Worm (Caenorhabditis elegans) whole organism, L1 larva: ENCODE results near the gene F46C5.9.
A peak's percentile ranks its signal among the peaks of the same experiment; 100 is the strongest.

ENCODE experiments used
- C16A3.4 ChIP-seq: fragments of 150-350 bp; optimal IDR thresholded peaks from 2 replicates; lab custom pipeline; 2014; ENCODE audit warnings: missing biosample characterization, missing genetic modification characterization
- F16B12.6 ChIP-seq: fragments of 150-350 bp; optimal IDR thresholded peaks from 2 replicates; lab custom pipeline; 2014; ENCODE audit warnings: missing biosample characterization, missing genetic modification characterization
- Y116A8C.19 ChIP-seq: sonication (generic microtip); optimal IDR thresholded peaks from 2 replicates; lab custom pipeline; 2016; ENCODE audit warnings: missing compliant biosample characterization, missing genetic modification characterization, borderline replicate concordance
- aha-1 ChIP-seq: fragments of 150-350 bp; optimal IDR thresholded peaks from 2 replicates; lab custom pipeline; 2014; ENCODE audit warnings: missing biosample characterization, missing genetic modification characterization
- alr-1 ChIP-seq: fragments of 200-800 bp; sonication (Bioruptor generic); optimal IDR thresholded peaks from 2 replicates; lab custom pipeline; 2018; ENCODE audit warnings: borderline replicate concordance, mild to moderate bottlenecking, missing genetic modification characterization, missing compliant biosample characterization
- aly-2 ChIP-seq: fragments of 150-350 bp; optimal IDR thresholded peaks from 2 replicates; lab custom pipeline; 2014; ENCODE audit warnings: missing biosample characterization, missing genetic modification characterization
- ama-1 ChIP-seq: fragments of 150-350 bp; optimal IDR thresholded peaks from 2 replicates; lab custom pipeline; 2014
- ceh-82 ChIP-seq, 3 experiments: fragments of 150-350 bp in 1 of 3; sonication (generic microtip) in 2 of 3; optimal IDR thresholded peaks; 2 replicates each; lab custom pipeline; 2014 to 2017; ENCODE audit warnings: missing biosample characterization in 3 of 3, missing genetic modification characterization in 3 of 3
- ceh-88 ChIP-seq: fragments of 200-800 bp; sonication (Bioruptor generic); IDR thresholded peaks from 2 replicates; pipeline ENCODE4 v1.3.6; 2022; ENCODE audit warnings: missing genetic modification characterization, missing compliant biosample characterization
- ceh-90 ChIP-seq: sonication (generic microtip); optimal IDR thresholded peaks from 2 replicates; lab custom pipeline; 2016; ENCODE audit warnings: missing genetic modification characterization, missing compliant biosample characterization
- dpl-1 ChIP-seq, 3 experiments: fragments of 150-350 bp in 2 of 3; sonication (generic microtip) in 1 of 3; optimal IDR thresholded peaks; 2 replicates each; lab custom pipeline; 2014 to 2017; ENCODE audit warnings: missing biosample characterization in 3 of 3, missing genetic modification characterization in 3 of 3, missing genetic modification reagents in 3 of 3
- dsc-1 ChIP-seq: sonication (generic microtip); optimal IDR thresholded peaks from 2 replicates; lab custom pipeline; 2016; ENCODE audit warnings: mild to moderate bottlenecking, missing genetic modification characterization, missing compliant biosample characterization
- elt-2 ChIP-seq: sonication (generic microtip); optimal IDR thresholded peaks from 2 replicates; lab custom pipeline; 2016; ENCODE audit warnings: missing genetic modification characterization, mild to moderate bottlenecking, inconsistent platforms, missing compliant biosample characterization, missing genetic modification reagents
- elt-3 ChIP-seq, 6 experiments: fragments of 150-350 bp in 1 of 6; sonication (generic microtip); optimal IDR thresholded peaks; 2 replicates each; lab custom pipeline; 2017 to 2018; ENCODE audit warnings: missing biosample characterization in 6 of 6, missing genetic modification characterization in 6 of 6, inconsistent platforms in 1 of 6
- fkh-10 ChIP-seq: sonication (generic microtip); optimal IDR thresholded peaks from 2 replicates; lab custom pipeline; 2017; ENCODE audit warnings: missing biosample characterization, missing genetic modification reagents, missing genetic modification characterization
- fkh-4 ChIP-seq: sonication (generic microtip); optimal IDR thresholded peaks from 2 replicates; lab custom pipeline; 2016; ENCODE audit warnings: missing compliant biosample characterization, missing genetic modification characterization, borderline replicate concordance
- fkh-8 ChIP-seq: sonication (generic microtip); optimal IDR thresholded peaks from 2 replicates; lab custom pipeline; 2016; ENCODE audit warnings: mild to moderate bottlenecking, missing genetic modification characterization, missing compliant biosample characterization
- hlh-17 ChIP-seq: fragments of 200-800 bp; sonication (Bioruptor generic); optimal IDR thresholded peaks from 2 replicates; lab custom pipeline; 2018; ENCODE audit warnings: missing genetic modification characterization, mild to moderate bottlenecking, missing compliant biosample characterization, moderate library complexity, borderline replicate concordance
- isw-1 ChIP-seq: fragments of 200-800 bp; sonication (Bioruptor generic); IDR thresholded peaks from 2 replicates; pipeline ENCODE4 v1.3.6; 2022; ENCODE audit warnings: missing genetic modification characterization, missing compliant biosample characterization
- jun-1 ChIP-seq: fragments of 150-350 bp; optimal IDR thresholded peaks from 2 replicates; lab custom pipeline; 2014; ENCODE audit warnings: missing biosample characterization, missing genetic modification reagents, missing genetic modification characterization
- lin-14 ChIP-seq: fragments of 200-800 bp; sonication (Bioruptor generic); optimal IDR thresholded peaks from 2 replicates; lab custom pipeline; 2018; ENCODE audit warnings: mild to moderate bottlenecking, missing genetic modification characterization, moderate library complexity, missing compliant biosample characterization
- lin-15B ChIP-seq: fragments of 150-350 bp; sonication (generic microtip); optimal IDR thresholded peaks from 3 replicates; lab custom pipeline; 2014; ENCODE audit warnings: missing biosample characterization, missing genetic modification characterization
- mab-9 ChIP-seq: fragments of 200-800 bp; sonication (Bioruptor generic); IDR thresholded peaks from 2 replicates; pipeline ENCODE4 v1.3.6; 2022; ENCODE audit warnings: missing genetic modification reagents, missing genetic modification characterization, missing compliant biosample characterization
- mdl-1 ChIP-seq, 2 experiments: fragments of 150-350 bp; optimal IDR thresholded peaks; 2 replicates each; lab custom pipeline; 2014 to 2017; ENCODE audit warnings: missing biosample characterization in 2 of 2, missing genetic modification characterization in 2 of 2, inconsistent platforms in 1 of 2
- mef-2 ChIP-seq: fragments of 150-350 bp; optimal IDR thresholded peaks from 2 replicates; lab custom pipeline; 2014; ENCODE audit warnings: missing biosample characterization, missing genetic modification characterization
- nhr-11 ChIP-seq: fragments of 150-350 bp; optimal IDR thresholded peaks from 2 replicates; lab custom pipeline; 2014; ENCODE audit warnings: missing biosample characterization, missing genetic modification characterization
- nhr-20 ChIP-seq: sonication (generic microtip); optimal IDR thresholded peaks from 2 replicates; lab custom pipeline; 2016; ENCODE audit warnings: mild to moderate bottlenecking, missing genetic modification characterization, missing compliant biosample characterization
- nhr-237 ChIP-seq: fragments of 150-350 bp; optimal IDR thresholded peaks from 2 replicates; lab custom pipeline; 2014; ENCODE audit warnings: missing biosample characterization, missing genetic modification characterization
- nhr-71 ChIP-seq: sonication (generic microtip); optimal IDR thresholded peaks from 2 replicates; lab custom pipeline; 2016; ENCODE audit warnings: mild to moderate bottlenecking, missing genetic modification characterization, moderate library complexity, missing compliant biosample characterization
- nhr-77 ChIP-seq: fragments of 150-350 bp; optimal IDR thresholded peaks from 2 replicates; lab custom pipeline; 2014; ENCODE audit warnings: missing biosample characterization, missing genetic modification characterization
- nhr-85 ChIP-seq: sonication (generic microtip); peaks from one replicate; lab custom pipeline; 2016; ENCODE audit warnings: missing genetic modification characterization, inconsistent platforms, missing compliant biosample characterization
- rnt-1 ChIP-seq: sonication (generic microtip); optimal IDR thresholded peaks from 2 replicates; lab custom pipeline; 2016; ENCODE audit warnings: mild to moderate bottlenecking, missing genetic modification characterization, moderate library complexity, missing compliant biosample characterization
- snpc-4 ChIP-seq: fragments of 150-350 bp; optimal IDR thresholded peaks from 2 replicates; lab custom pipeline; 2014; ENCODE audit warnings: missing biosample characterization, missing genetic modification characterization
- snu-23 ChIP-seq: sonication (generic microtip); optimal IDR thresholded peaks from 2 replicates; lab custom pipeline; 2016; ENCODE audit warnings: missing genetic modification characterization, missing compliant biosample characterization
- sox-4 ChIP-seq: sonication (generic microtip); optimal IDR thresholded peaks from 2 replicates; lab custom pipeline; 2016; ENCODE audit warnings: missing genetic modification characterization, missing compliant biosample characterization
- sptf-1 ChIP-seq: fragments of 150-350 bp; optimal IDR thresholded peaks from 2 replicates; lab custom pipeline; 2014; ENCODE audit warnings: missing biosample characterization, missing genetic modification characterization
- swsn-7 ChIP-seq: sonication (generic microtip); optimal IDR thresholded peaks from 2 replicates; lab custom pipeline; 2016; ENCODE audit warnings: missing genetic modification characterization, missing compliant biosample characterization
- unc-62 ChIP-seq: fragments of 150-350 bp; optimal IDR thresholded peaks from 2 replicates; lab custom pipeline; 2014; ENCODE audit warnings: missing biosample characterization, missing genetic modification reagents, missing genetic modification characterization
- unc-86 ChIP-seq: sonication (generic microtip); optimal IDR thresholded peaks from 2 replicates; lab custom pipeline; 2016; ENCODE audit warnings: missing genetic modification characterization, missing compliant biosample characterization
- unc-98 ChIP-seq: fragments of 200-800 bp; sonication (Bioruptor generic); IDR thresholded peaks from 2 replicates; pipeline ENCODE4 v1.3.6; 2022; ENCODE audit warnings: missing genetic modification characterization, missing compliant biosample characterization
- zag-1 ChIP-seq: fragments of 150-350 bp; optimal IDR thresholded peaks from 2 replicates; lab custom pipeline; 2014; ENCODE audit warnings: missing biosample characterization, missing genetic modification characterization
- zip-4 ChIP-seq: fragments of 200-800 bp; sonication (Bioruptor generic); optimal IDR thresholded peaks from 2 replicates; lab custom pipeline; 2018; ENCODE audit warnings: mild to moderate bottlenecking, missing genetic modification characterization, moderate library complexity, missing compliant biosample characterization
- ztf-11 ChIP-seq, 2 experiments: sonication (generic microtip); optimal IDR thresholded peaks; 2 replicates each; lab custom pipeline; 2016 to 2017; ENCODE audit warnings: missing genetic modification characterization in 2 of 2, missing biosample characterization in 1 of 2, missing compliant biosample characterization in 1 of 2

F46C5.9 gene

ce11 chrII:8835857-8836256 lies 25.3 kb upstream of the F46C5.9 start, which contains the start of gene F46C5.4:
Gene F46C5.4, plus strand, starts transcription at chrII:8836078.
- TF ChIP-seq lin-14 (GFP tag; lab: Kevin White, UChicago) (peak; percentile 66), ceh-88 (no peak), fkh-10 (GFP tag; lab: Kevin White, UChicago) (peak; percentile 85), jun-1 (no peak)

- TF ChIP-seq snu-23 (GFP tag; lab: Kevin White, UChicago) (no peak), nhr-20 (tag; lab: Kevin White, UChicago) (no peak), lin-14 (GFP tag; lab: Kevin White, UChicago) (peak; percentile 36)
These were observed 22.4 kb upstream of the F46C5.9 start for ce11 chrII:8832941-8833340.

ce11 chrII:8830917-8831316 lies 20.4 kb upstream of the F46C5.9 start:
- TF ChIP-seq aly-2 (tag; lab: Kevin White, UChicago) (no peak), lin-14 (GFP tag; lab: Kevin White, UChicago) (peak; percentile 42)

DNA sequence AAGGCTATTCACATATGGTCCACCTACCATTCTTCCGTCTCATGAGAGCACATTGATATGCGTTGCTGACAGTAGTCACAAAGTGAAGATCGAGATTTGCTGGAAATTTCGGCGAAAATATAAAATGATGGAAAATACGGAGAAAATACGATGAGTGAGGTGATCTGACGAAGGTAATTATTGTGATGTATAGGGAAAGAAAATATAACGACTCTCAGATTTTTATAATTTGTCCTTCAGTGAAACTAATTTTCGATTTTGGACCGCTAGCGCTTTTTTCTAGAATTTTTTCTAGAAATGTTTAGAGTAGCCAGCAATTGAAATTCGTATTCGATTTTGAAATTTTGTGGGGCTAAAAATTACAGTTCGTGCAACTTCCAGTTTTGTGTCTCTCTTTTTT lies 18.7 kb upstream of the F46C5.9 start, which contains the start of gene F46C5.2:
TSS of gene F46C5.2 (minus strand) at position 101 of the 400 bp plus-strand sequence.
- TF ChIP-seq ztf-11 (tag; optimal IDR thresholded peaks at IDR 0.05; lab: Kevin White, UChicago) (no peak), ceh-90 (no peak), elt-2 (no peak), zag-1 (tag; lab: Kevin White, UChicago) (no peak), unc-62 (GFP tag; lab: Kevin White, UChicago) (no peak)

DNA sequence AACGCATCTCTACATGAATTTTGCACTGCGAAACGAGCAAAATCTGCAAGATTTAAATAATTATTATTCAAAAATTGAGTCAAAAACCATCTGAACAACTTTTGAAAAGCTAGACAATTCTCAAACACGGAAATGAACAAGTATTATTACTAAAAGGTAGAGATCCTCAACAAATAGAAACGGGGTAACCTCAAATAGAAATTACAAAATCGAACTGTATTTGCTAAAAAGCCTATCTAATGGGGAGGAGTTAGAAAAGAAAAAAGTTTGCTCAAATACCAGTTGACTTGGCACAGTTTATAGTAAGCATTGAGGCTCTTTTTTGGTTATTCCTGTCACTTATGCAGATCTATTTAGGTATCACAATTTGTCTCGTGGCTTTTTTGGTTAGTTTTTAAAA lies 15.2 kb upstream of the F46C5.9 start, which contains the start of gene nas-25:
TSS of gene nas-25 (plus strand) at position 301 of the 400 bp plus-strand sequence.
- peak; percentile 16 for TF ChIP-seq nhr-85
- no peak for TF ChIP-seq sox-4
- TF ChIP-seq swsn-7 (tag; lab: Kevin White, UChicago), result no peak

DNA sequence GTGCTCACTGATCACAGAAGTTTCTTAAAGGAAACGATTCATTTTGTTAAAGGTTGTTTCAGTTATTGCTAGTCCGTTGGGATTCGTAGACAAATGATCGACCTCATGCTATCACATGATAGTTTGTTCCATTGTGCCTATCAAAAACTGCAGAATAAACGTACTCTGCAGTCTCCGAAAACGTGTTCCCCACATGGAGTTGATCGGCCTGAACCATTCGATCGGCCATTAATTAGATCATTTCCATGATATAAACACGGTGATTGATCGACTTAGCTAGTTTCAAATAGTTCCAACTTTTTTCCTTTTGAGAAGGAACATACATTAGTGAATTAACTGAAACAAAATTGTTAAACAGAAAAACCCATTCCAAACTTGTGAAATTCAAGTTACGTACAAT lies 12.2 kb upstream of the F46C5.9 start:
- TF ChIP-seq snpc-4 (no peak), mef-2 (tag; lab: Kevin White, UChicago) (no peak), unc-98 (GFP tag; lab: Robert Waterston, UW) (no peak), F16B12.6 (tag; lab: Kevin White, UChicago) (no peak), nhr-77 (tag; lab: Kevin White, UChicago) (no peak), nhr-11 (tag; lab: Kevin White, UChicago) (no peak), nhr-71 (tag; lab: Kevin White, UChicago) (peak; percentile 61), fkh-8 (tag; lab: Kevin White, UChicago) (no peak), alr-1 (tag; lab: Kevin White, UChicago) (no peak), zip-4 (no peak), ama-1 (lab: Kevin White, UChicago) (no peak), swsn-7 (tag; lab: Kevin White, UChicago) (no peak), sptf-1 (tag; lab: Kevin White, UChicago) (no peak), unc-62 (GFP tag; lab: Kevin White, UChicago) (no peak), ceh-82 (tag; optimal IDR thresholded peaks at IDR 0.05; lab: Kevin White, UChicago) (no peak), rnt-1 (tag; lab: Kevin White, UChicago) (no peak), hlh-17 (no peak), elt-3 (tag; optimal IDR thresholded peaks at IDR 0.05; lab: Kevin White, UChicago) (peak in 5 of 6 experiments; percentile 7 to 95 (median 38)), isw-1 (GFP tag; lab: Robert Waterston, UW) (no peak), dsc-1 (tag; lab: Kevin White, UChicago) (no peak), nhr-237 (no peak), fkh-4 (no peak), dpl-1 (GFP tag; optimal IDR thresholded peaks at IDR 0.05; lab: Kevin White, UChicago) (no peak), Y116A8C.19 (tag; lab: Kevin White, UChicago) (no peak), aha-1 (tag; lab: Kevin White, UChicago) (no peak), mab-9 (GFP tag; lab: Robert Waterston, UW) (no peak), C16A3.4 (tag; lab: Kevin White, UChicago) (peak; percentile 39), unc-86 (no peak), ztf-11 (tag; optimal IDR thresholded peaks at IDR 0.05; lab: Kevin White, UChicago) (no peak), mdl-1 (tag; optimal IDR thresholded peaks at IDR 0.05; lab: Kevin White, UChicago) (peak in 1 of 2 experiments; percentile 85), lin-15B (tag; lab: Kevin White, UChicago) (no peak)
